Fruit fly (Drosophila melanogaster): Measurements from ENCODE around the gene CG13894.

CG13894 gene

dm6 chr3L:711839-712553 is 13.1 kb upstream of the CG13894 start, which contains the start of gene CG13896:
Gene CG13896 (minus strand): TSS chr3L:711850.
- TF ChIP-seq EcR (GFP tag; optimal IDR thresholded peaks at IDR 0.05) (no peak), CG8478 (optimal IDR thresholded peaks at IDR 0.05) (peak; percentile 1), usp (GFP tag; optimal IDR thresholded peaks at IDR 0.05) (no peak), Dll (optimal IDR thresholded peaks at IDR 0.05) (no peak), psq (optimal IDR thresholded peaks at IDR 0.05) (no peak), pan (optimal IDR thresholded peaks at IDR 0.05) (no peak)

DNA sequence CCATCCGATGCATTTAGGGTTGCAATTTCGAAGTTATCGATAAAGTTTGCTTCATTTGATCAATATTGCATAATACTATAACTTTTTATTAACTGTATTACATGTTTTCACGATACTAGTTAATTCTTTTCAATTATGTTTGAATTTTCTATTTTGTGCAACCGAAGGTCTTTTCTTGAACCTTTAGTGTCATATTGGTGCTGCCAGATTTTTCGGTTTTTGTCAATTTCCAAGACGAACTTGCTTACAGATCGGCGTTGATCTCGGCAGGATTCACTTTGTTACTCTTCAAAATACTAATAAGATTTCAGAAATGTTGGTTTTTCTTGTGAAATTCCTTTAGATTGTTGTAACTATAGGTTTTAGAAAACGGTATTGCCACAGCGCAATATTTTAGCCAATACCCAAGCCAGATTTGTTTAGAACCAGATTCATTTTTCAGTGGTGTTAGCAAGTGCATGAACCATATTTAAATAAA is 11.4 kb upstream of the CG13894 start, which contains the start of gene CkIIalpha-i3:
Gene CkIIalpha-i3 (minus strand): TSS at position 263 of the 478 bp plus-strand sequence.
- TF ChIP-seq pan (optimal IDR thresholded peaks at IDR 0.05) (no peak), usp (GFP tag; optimal IDR thresholded peaks at IDR 0.05) (no peak)

- TF ChIP-seq usp (GFP tag; optimal IDR thresholded peaks at IDR 0.05), result no peak
These were observed 10.9 kb upstream of the CG13894 start for dm6 chr3L:709882-710281.

DNA sequence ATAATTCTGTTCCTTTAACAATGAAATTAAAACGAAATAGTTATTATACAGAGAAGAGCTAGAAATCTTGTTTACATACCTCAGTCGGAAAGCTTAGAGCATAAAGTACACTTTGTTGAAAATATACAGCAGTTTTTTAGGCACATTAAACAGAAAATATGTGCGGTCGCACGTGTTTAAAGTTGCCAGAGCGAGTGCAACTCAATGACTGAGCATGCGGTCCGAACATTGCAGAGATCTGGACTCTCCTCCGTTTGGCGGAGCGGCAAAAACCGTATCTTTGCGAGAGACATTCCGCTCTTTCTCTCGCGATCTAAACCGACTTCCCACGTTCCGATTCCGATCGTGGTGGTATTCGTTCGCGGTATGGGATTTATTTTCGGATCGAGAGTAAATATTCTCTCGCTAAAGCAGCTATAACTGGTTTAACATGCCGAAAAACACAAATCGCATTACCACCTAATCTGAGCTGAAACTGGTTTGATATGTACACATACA is 9.1 kb upstream of the CG13894 start, which contains the start of gene CG13895:
Gene CG13895 (minus strand): TSS at position 214 of the 498 bp plus-strand sequence.
- no peak for TF ChIP-seq psq (optimal IDR thresholded peaks at IDR 0.05)
- TF ChIP-seq EcR (GFP tag; optimal IDR thresholded peaks at IDR 0.05), result no peak
- TF ChIP-seq CG8478 (optimal IDR thresholded peaks at IDR 0.05), result no peak
- TF ChIP-seq pan (optimal IDR thresholded peaks at IDR 0.05), result no peak
- no peak for TF ChIP-seq usp (GFP tag; optimal IDR thresholded peaks at IDR 0.05)
- TF ChIP-seq Dll (optimal IDR thresholded peaks at IDR 0.05), result no peak

DNA sequence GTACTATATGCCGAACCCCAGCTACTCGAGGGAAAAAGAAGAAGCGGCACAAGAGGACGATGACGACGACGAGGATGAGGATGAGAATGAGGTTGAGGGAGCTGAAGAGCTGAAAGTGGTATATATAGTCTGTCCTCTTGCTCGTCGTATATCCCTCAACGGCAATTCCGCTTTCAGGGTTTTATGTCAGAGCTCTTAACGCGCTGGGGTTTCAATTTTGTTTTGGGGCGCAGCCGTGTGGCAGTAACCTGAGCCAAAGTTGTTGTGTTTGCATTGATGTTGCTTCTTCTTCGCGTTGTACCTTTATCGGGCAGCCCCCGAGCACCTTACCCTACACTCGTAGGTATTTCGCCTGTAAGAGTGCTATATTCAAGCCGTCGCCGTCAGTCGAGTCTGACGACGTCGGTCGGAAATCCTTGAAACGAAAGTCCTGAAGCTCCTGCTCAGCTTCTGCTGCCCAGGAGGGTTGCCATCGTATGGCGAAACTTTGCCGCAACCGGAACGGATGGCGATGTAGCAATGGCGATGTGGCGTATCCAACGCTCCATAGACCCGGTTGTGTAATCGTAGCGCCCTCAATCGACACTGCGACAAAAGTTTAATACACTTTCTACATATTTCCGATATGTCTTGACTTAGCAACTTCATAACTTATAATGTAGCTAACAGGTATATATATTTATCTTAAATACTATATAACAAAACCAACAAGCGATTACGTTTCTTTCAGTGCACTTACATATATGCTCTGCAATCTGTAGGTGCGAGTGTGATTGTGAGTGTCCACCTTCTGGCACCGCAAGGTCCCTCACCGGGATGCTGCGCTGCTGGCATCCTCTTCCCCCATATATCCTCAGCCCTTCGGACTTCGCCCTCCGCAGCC is 6.0 kb upstream of the CG13894 start:
- TF ChIP-seq EcR (GFP tag; optimal IDR thresholded peaks at IDR 0.05), result no peak
- no peak for TF ChIP-seq Dll (optimal IDR thresholded peaks at IDR 0.05)

DNA sequence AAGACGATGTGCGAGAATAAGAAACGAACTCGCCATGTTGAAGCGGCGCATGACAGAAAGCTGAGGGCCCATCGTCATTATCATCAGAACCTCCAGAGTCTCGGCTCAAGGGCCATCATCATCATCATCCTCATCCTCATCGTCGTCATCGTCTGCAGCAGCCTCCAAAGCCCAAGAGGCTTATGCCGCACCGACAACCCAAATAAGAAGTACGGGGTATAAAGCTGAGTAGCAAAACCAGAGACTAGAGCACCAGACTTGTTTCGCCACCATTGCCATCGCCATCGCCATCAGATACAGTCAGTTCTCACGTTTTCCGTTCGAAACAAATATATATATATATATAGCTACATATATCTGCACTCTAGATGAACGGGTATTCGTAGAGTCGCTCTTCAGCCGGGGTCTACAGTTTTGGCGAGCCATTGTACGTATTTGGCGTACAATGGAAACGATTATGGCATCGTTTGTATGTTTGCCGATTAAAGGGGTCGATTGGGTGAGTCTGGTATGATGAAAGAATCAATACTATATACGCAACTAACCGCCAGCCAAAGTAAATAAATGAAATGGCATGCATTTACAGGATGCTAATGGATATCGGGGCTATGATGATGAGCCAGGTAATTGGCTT is 4.3 kb upstream of the CG13894 start:
- TF ChIP-seq pan (optimal IDR thresholded peaks at IDR 0.05) (no peak), psq (optimal IDR thresholded peaks at IDR 0.05) (no peak), Dll (optimal IDR thresholded peaks at IDR 0.05) (no peak), usp (GFP tag; optimal IDR thresholded peaks at IDR 0.05) (no peak), CG8478 (optimal IDR thresholded peaks at IDR 0.05) (no peak), EcR (GFP tag; optimal IDR thresholded peaks at IDR 0.05) (no peak)

DNA sequence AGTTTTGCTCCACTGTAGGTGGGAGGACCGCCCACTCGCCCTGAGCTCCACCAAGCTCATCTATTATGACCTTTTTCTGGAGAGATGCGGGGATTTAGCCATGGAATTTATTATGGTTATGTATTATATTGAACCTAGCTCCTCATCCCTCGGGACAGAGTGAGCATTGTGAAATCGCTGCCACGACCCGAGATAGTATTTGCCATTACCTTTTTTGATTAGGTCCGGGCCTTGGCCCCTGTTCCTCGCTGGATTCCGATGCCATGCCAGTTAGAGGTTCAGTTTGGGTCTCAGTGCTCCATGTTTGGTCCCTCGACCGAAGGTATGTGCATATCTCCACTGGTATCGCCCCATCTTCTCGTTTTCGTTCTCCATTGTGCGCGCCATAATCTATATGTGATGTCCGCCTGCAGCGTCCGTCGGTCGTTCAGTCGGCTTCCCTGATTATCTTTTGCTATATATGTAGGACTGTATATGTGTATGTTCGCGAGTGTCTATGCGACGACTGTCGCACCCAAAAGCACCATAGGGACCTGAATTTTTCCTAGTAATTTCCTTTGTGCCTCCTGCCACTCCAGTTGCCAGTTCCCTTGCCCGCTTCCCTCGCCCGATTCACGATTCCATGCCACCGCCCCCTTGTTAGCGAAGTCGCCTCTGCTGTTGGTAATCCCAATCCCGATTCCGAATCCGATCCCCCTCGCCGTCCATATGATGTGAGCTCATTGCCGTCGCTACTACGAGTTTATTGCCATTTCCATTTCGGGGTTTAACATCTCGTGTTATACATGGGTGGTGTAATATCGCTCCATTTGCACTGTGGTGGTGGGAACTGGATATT is 3.1 kb upstream of the CG13894 start:
- TF ChIP-seq EcR (GFP tag; optimal IDR thresholded peaks at IDR 0.05), result no peak
- TF ChIP-seq Dll (optimal IDR thresholded peaks at IDR 0.05), result no peak
- no peak for TF ChIP-seq pan (optimal IDR thresholded peaks at IDR 0.05)

DNA sequence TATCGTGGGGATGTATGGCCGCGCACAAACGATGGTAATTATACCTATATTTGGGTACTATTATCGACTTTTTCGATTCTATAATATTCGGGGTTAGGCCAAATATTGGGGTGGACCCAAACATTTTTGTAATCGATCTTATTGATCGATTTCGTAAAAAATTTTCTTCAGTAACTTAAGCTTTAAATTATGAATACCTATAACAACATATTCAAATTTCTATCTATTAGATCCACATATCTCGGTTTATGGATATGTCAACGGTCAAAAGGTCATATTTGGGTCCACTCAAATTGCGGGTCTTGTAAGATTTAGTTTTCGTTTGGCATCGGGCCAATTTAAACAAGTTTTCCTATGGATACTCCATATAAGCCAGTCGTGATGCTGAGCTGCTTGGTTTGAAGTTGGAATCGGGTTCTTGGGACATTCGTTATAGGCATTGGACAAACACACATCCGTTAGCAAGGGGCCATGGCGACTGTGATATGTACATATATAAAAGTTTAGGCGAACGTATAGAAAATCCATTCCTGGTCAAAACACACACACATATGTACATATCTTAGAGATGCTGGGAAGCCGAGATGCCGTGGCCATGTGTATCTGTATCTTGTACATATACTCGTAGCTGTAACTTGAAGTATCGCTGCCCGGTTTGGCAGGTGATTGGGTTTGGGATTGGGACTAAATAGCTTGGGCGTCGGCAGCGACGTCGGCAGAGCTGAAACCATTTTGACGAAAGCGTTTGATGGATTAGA is 1.4 kb upstream of the CG13894 start:
- no peak for TF ChIP-seq CG8478 (optimal IDR thresholded peaks at IDR 0.05)
- TF ChIP-seq usp (GFP tag; optimal IDR thresholded peaks at IDR 0.05), result no peak
- no peak for TF ChIP-seq pan (optimal IDR thresholded peaks at IDR 0.05)
- no peak for TF ChIP-seq psq (optimal IDR thresholded peaks at IDR 0.05)
- TF ChIP-seq Dll (optimal IDR thresholded peaks at IDR 0.05), result no peak
- no peak for TF ChIP-seq EcR (GFP tag; optimal IDR thresholded peaks at IDR 0.05)

dm6 chr3L:699368-700150 is 615 bp upstream of the CG13894 start:
- TF ChIP-seq EcR (GFP tag; optimal IDR thresholded peaks at IDR 0.05), result no peak
- no peak for TF ChIP-seq pan (optimal IDR thresholded peaks at IDR 0.05)
- no peak for TF ChIP-seq CG8478 (optimal IDR thresholded peaks at IDR 0.05)
- TF ChIP-seq psq (optimal IDR thresholded peaks at IDR 0.05), result no peak
- no peak for TF ChIP-seq usp (GFP tag; optimal IDR thresholded peaks at IDR 0.05)
- TF ChIP-seq Dll (optimal IDR thresholded peaks at IDR 0.05), result no peak

dm6 chr3L:697724-698123 is 1.2 kb downstream of the CG13894 start:
- no peak for TF ChIP-seq usp (GFP tag; optimal IDR thresholded peaks at IDR 0.05)
- TF ChIP-seq Dll (optimal IDR thresholded peaks at IDR 0.05), result no peak
- no peak for TF ChIP-seq EcR (GFP tag; optimal IDR thresholded peaks at IDR 0.05)
- TF ChIP-seq pan (optimal IDR thresholded peaks at IDR 0.05), result no peak
- no peak for TF ChIP-seq psq (optimal IDR thresholded peaks at IDR 0.05)
- TF ChIP-seq CG8478 (optimal IDR thresholded peaks at IDR 0.05), result no peak
